Fruit fly (Drosophila melanogaster) whole organism, embryonic: ENCODE data around the gene bbg.
A peak's percentile ranks its signal among the peaks of the same experiment; 100 is the strongest.

Source experiments
- B-H1 ChIP-seq: fragments of 200-800 bp; sonication (Bioruptor generic); IDR thresholded peaks from 3 replicates; pipeline ENCODE4 v1.3.6; 2022; ENCODE audit warnings: missing biosample characterization, missing genetic modification characterization
- B-H2 ChIP-seq: fragments of 200-800 bp; sonication (Bioruptor generic); optimal IDR thresholded peaks from 2 replicates; lab custom pipeline; 2018; ENCODE audit warnings: missing biosample characterization, mild to moderate bottlenecking, missing genetic modification characterization
- Bgb ChIP-seq: fragments of 200-800 bp; sonication (Bioruptor generic); IDR thresholded peaks from 2 replicates; pipeline ENCODE4 v1.3.6; 2022; ENCODE audit warnings: missing biosample characterization, missing genetic modification characterization; ENCODE audit not compliant: partially characterized antibody
- CG10209 ChIP-seq: fragments of 200-800 bp; sonication (Bioruptor generic); optimal IDR thresholded peaks from 3 replicates; lab custom pipeline; 2017; ENCODE audit warnings: missing biosample characterization, mild to moderate bottlenecking, missing genetic modification characterization, missing genetic modification reagents
- CG12219 ChIP-seq: fragments of 200-800 bp; sonication (Bioruptor generic); optimal IDR thresholded peaks from 3 replicates; lab custom pipeline; 2018; ENCODE audit warnings: missing biosample characterization, mild to moderate bottlenecking, missing genetic modification characterization
- CG15479 ChIP-seq: fragments of 200-800 bp; sonication (Bioruptor generic); optimal IDR thresholded peaks from 3 replicates; lab custom pipeline; 2019; ENCODE audit warnings: missing biosample characterization, mild to moderate bottlenecking, missing genetic modification characterization, moderate library complexity
- CG1602 ChIP-seq: fragments of 200-800 bp; sonication (Bioruptor generic); optimal IDR thresholded peaks from 3 replicates; lab custom pipeline; 2016; ENCODE audit warnings: missing biosample characterization, missing genetic modification characterization
- CG17361 ChIP-seq: fragments of 200-800 bp; sonication (Bioruptor generic); IDR thresholded peaks from 3 replicates; pipeline ENCODE4 v1.3.6; 2022; ENCODE audit warnings: missing biosample characterization, missing genetic modification characterization
- CG1792 ChIP-seq: fragments of 200-800 bp; sonication (Bioruptor generic); optimal IDR thresholded peaks from 2 replicates; lab custom pipeline; 2016; ENCODE audit warnings: missing biosample characterization, missing genetic modification characterization
- CG18619 ChIP-seq: fragments of 200-800 bp; sonication (Bioruptor generic); optimal IDR thresholded peaks from 3 replicates; lab custom pipeline; 2017; ENCODE audit warnings: missing biosample characterization, mild to moderate bottlenecking, missing genetic modification characterization
- CG18764 ChIP-seq: fragments of 200-800 bp; sonication (Bioruptor generic); optimal IDR thresholded peaks from 3 replicates; lab custom pipeline; 2016; ENCODE audit warnings: missing biosample characterization, missing genetic modification characterization
- CG6254 ChIP-seq: fragments of 200-800 bp; sonication (Bioruptor generic); optimal IDR thresholded peaks from 3 replicates; lab custom pipeline; 2017; ENCODE audit warnings: mild to moderate bottlenecking, missing biosample characterization, missing genetic modification reagents, missing genetic modification characterization
- CG6272 ChIP-seq: fragments of 200-800 bp; sonication (Bioruptor generic); IDR thresholded peaks from 2 replicates; pipeline ENCODE4 v1.3.6; 2022; ENCODE audit warnings: missing biosample characterization, missing genetic modification characterization
- CG6813 ChIP-seq: fragments of 200-800 bp; sonication (Bioruptor generic); optimal IDR thresholded peaks from 2 replicates; lab custom pipeline; 2017; ENCODE audit warnings: missing biosample characterization, missing genetic modification characterization, mild to moderate bottlenecking, moderate library complexity, missing genetic modification reagents
- CG7357 ChIP-seq: fragments of 200-800 bp; sonication (Bioruptor generic); IDR thresholded peaks from 3 replicates; pipeline ENCODE4 v1.3.6; 2022; ENCODE audit warnings: missing biosample characterization, missing genetic modification characterization
- CG7963 ChIP-seq: fragments of 200-800 bp; sonication (Bioruptor generic); IDR thresholded peaks from 3 replicates; pipeline ENCODE4 v1.3.6; 2022; ENCODE audit warnings: missing biosample characterization, missing genetic modification characterization; ENCODE audit not compliant: partially characterized antibody
- CG8944 ChIP-seq: fragments of 200-800 bp; sonication (Bioruptor generic); optimal IDR thresholded peaks from 3 replicates; lab custom pipeline; 2016; ENCODE audit warnings: missing biosample characterization, missing genetic modification characterization
- Dll ChIP-seq: fragments of 200-800 bp; sonication (Bioruptor generic); IDR thresholded peaks from 4 replicates; pipeline ENCODE4 v1.3.6; 2022; ENCODE audit warnings: missing biosample characterization, missing genetic modification characterization; ENCODE audit not compliant: partially characterized antibody
- Dref ChIP-seq: fragments of 200-800 bp; sonication (Bioruptor generic); IDR thresholded peaks from 2 replicates; pipeline ENCODE4 v1.3.6; 2022; ENCODE audit warnings: missing biosample characterization, missing genetic modification characterization
- HHEX ChIP-seq: fragments of 200-800 bp; sonication (Bioruptor generic); optimal IDR thresholded peaks from 3 replicates; lab custom pipeline; 2017; ENCODE audit warnings: missing biosample characterization, mild to moderate bottlenecking, missing genetic modification characterization, missing genetic modification reagents
- HLH4C ChIP-seq: fragments of 200-800 bp; sonication (Bioruptor generic); IDR thresholded peaks from 3 replicates; pipeline ENCODE4 v1.3.6; 2022; ENCODE audit warnings: missing biosample characterization, missing genetic modification characterization; ENCODE audit not compliant: partially characterized antibody
- Hr39 ChIP-seq: fragments of >200 bp; optimal IDR thresholded peaks from 2 replicates; lab custom pipeline; 2017
- MESR4 ChIP-seq: fragments of 200-800 bp; sonication (Bioruptor generic); optimal IDR thresholded peaks from 2 replicates; lab custom pipeline; 2018; ENCODE audit warnings: missing biosample characterization, mild to moderate bottlenecking, missing genetic modification characterization, moderate library complexity
- MTF-1 ChIP-seq: fragments of 200-800 bp; sonication (Bioruptor generic); optimal IDR thresholded peaks from 2 replicates; lab custom pipeline; 2018; ENCODE audit warnings: missing biosample characterization, mild to moderate bottlenecking, missing genetic modification characterization, borderline replicate concordance
- Optix ChIP-seq: fragments of 200-800 bp; sonication (Bioruptor generic); IDR thresholded peaks from 3 replicates; pipeline ENCODE4 v1.3.6; 2022; ENCODE audit warnings: missing biosample characterization, missing genetic modification characterization
- Rfx ChIP-seq: fragments of 200-800 bp; sonication (Bioruptor generic); IDR thresholded peaks from 2 replicates; pipeline ENCODE4 v1.3.6; 2022; ENCODE audit warnings: missing biosample characterization, missing genetic modification characterization
- Scr ChIP-seq: fragments of 200-800 bp; sonication (Bioruptor generic); IDR thresholded peaks from 2 replicates; pipeline ENCODE4 v1.3.6; 2022; ENCODE audit warnings: missing biosample characterization, missing genetic modification characterization; ENCODE audit not compliant: partially characterized antibody
- Side ChIP-seq: fragments of 200-800 bp; sonication (Bioruptor generic); optimal IDR thresholded peaks from 2 replicates; lab custom pipeline; 2016; ENCODE audit warnings: missing biosample characterization, missing genetic modification characterization
- Sry-δ ChIP-seq: fragments of 200-800 bp; sonication (Bioruptor generic); optimal IDR thresholded peaks from 2 replicates; lab custom pipeline; 2016; ENCODE audit warnings: missing biosample characterization, missing genetic modification characterization
- Trl ChIP-seq, 3 experiments: fragments of >200 bp in 2 of 3; fragments of 200-800 bp in 1 of 3; sonication (Bioruptor generic) in 1 of 3; optimal IDR thresholded peaks; 2 replicates in 1 of 3; 3 replicates in 2 of 3; lab custom pipeline; 2016 to 2017; ENCODE audit warnings: missing biosample characterization in 1 of 3, missing genetic modification characterization in 1 of 3
- YL-1 ChIP-seq: fragments of 200-800 bp; sonication (Bioruptor generic); optimal IDR thresholded peaks from 3 replicates; lab custom pipeline; 2017; ENCODE audit warnings: missing biosample characterization, mild to moderate bottlenecking, missing genetic modification characterization
- ac ChIP-seq: fragments of 200-800 bp; sonication (Bioruptor generic); optimal IDR thresholded peaks from 3 replicates; lab custom pipeline; 2017; ENCODE audit warnings: missing biosample characterization, mild to moderate bottlenecking, missing genetic modification characterization
- caup ChIP-seq: fragments of 200-800 bp; sonication (Bioruptor generic); optimal IDR thresholded peaks from 3 replicates; lab custom pipeline; 2017; ENCODE audit warnings: missing biosample characterization, mild to moderate bottlenecking, missing genetic modification characterization, moderate library complexity; ENCODE audit not compliant: severe bottlenecking
- corto ChIP-seq: fragments of 200-800 bp; sonication (Bioruptor generic); optimal IDR thresholded peaks from 2 replicates; lab custom pipeline; 2016; ENCODE audit warnings: missing biosample characterization, mild to moderate bottlenecking, missing genetic modification characterization, moderate library complexity
- crc ChIP-seq: fragments of 200-800 bp; sonication (Bioruptor generic); optimal IDR thresholded peaks from 2 replicates; lab custom pipeline; 2016; ENCODE audit warnings: missing biosample characterization, missing genetic modification characterization
- cwo ChIP-seq: fragments of 200-800 bp; sonication (Bioruptor generic); optimal IDR thresholded peaks from 3 replicates; lab custom pipeline; 2017; ENCODE audit warnings: missing biosample characterization, missing genetic modification characterization, mild to moderate bottlenecking, moderate library complexity, missing genetic modification reagents
- eve ChIP-seq, 2 experiments: fragments of >200 bp; optimal IDR thresholded peaks; 2 replicates each; lab custom pipeline; 2017; ENCODE audit warnings: missing biosample characterization in 2 of 2, missing genetic modification characterization in 2 of 2
- gcm2 ChIP-seq: fragments of 200-800 bp; sonication (Bioruptor generic); optimal IDR thresholded peaks from 2 replicates; lab custom pipeline; 2016; ENCODE audit warnings: missing biosample characterization, missing genetic modification characterization
- hb ChIP-seq: fragments of 200-800 bp; sonication (Bioruptor generic); IDR thresholded peaks from 3 replicates; pipeline ENCODE4 v1.3.6; 2022; ENCODE audit warnings: missing biosample characterization, missing genetic modification characterization; ENCODE audit not compliant: partially characterized antibody
- ind ChIP-seq: fragments of 200-800 bp; sonication (Bioruptor generic); optimal IDR thresholded peaks from 3 replicates; lab custom pipeline; 2016; ENCODE audit warnings: missing biosample characterization, missing genetic modification characterization
- jing ChIP-seq: fragments of 200-800 bp; sonication (Bioruptor generic); optimal IDR thresholded peaks from 2 replicates; lab custom pipeline; 2018; ENCODE audit warnings: missing biosample characterization, mild to moderate bottlenecking, missing genetic modification characterization
- kah ChIP-seq: fragments of 200-800 bp; sonication (Bioruptor generic); optimal IDR thresholded peaks from 2 replicates; lab custom pipeline; 2018; ENCODE audit warnings: missing biosample characterization, mild to moderate bottlenecking, missing genetic modification characterization
- kay ChIP-seq: fragments of 200-800 bp; sonication (Bioruptor generic); optimal IDR thresholded peaks from 2 replicates; lab custom pipeline; 2016; ENCODE audit warnings: missing biosample characterization, missing genetic modification characterization
- otp ChIP-seq: fragments of 200-800 bp; sonication (Bioruptor generic); IDR thresholded peaks from 3 replicates; pipeline ENCODE4, ENCODE4 v1.3.6; 2022; ENCODE audit warnings: missing biosample characterization, missing genetic modification characterization
- run ChIP-seq: fragments of 200-800 bp; sonication (Bioruptor generic); optimal IDR thresholded peaks from 3 replicates; lab custom pipeline; 2018; ENCODE audit warnings: missing biosample characterization, mild to moderate bottlenecking, missing genetic modification characterization
- sens ChIP-seq: fragments of 200-800 bp; sonication (Bioruptor generic); peaks from one replicate; lab custom pipeline; 2016; ENCODE audit warnings: missing biosample characterization, missing genetic modification characterization
- sr ChIP-seq: fragments of 200-800 bp; sonication (Bioruptor generic); IDR thresholded peaks from 3 replicates; pipeline ENCODE4 v1.3.6; 2022; ENCODE audit warnings: missing biosample characterization, missing genetic modification characterization
- sug ChIP-seq: fragments of 200-800 bp; optimal IDR thresholded peaks from 2 replicates; lab custom pipeline; 2019; ENCODE audit warnings: missing biosample characterization, mild to moderate bottlenecking, missing genetic modification characterization, moderate library complexity

Gene bbg

DNA sequence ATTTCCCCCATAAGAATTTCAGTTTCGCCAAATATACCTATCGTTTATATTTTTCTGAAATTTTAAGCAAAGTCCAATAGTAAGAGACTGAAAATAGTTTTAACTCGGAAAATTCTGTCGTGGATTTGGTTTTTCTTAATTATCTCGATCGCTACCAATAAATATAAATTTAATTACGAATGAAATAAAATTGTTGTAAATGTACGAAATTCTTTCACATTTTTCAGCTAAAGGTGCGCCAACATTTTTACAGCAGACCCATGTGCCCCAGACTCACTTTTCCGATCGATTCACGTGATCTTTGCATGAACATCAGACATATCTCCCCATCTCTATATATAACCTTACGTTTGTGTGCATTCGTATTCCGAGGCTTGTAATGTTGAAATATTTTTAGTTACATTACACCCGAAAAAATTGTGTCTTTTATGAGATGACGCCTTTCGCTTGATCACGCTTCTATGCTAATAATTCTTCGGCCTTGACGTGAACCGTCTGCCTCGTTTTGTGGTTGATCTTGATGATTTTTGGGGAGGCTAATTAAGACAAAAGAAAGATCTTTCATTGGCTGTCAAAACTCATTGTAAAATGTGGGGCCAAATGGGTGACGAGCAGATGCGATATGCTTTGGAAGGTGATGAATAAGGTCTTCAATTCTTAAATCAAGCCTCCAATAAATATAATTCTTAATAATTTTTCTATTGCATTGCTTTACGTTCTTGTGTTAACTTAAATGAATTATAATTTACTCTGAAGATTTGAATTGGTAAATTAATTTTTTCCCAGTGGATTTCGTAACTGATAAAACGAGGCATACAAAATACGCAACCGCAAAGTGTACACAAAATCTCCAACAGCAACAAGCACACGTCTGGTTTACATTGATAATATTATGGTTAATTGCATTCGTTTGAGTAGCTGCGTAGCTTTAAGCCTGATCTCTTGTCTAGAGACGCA is 9.2 kb upstream of the bbg start (continued):
- no peak for TF ChIP-seq kay (GFP tag; lab: Kevin White, UChicago)
- no peak for TF ChIP-seq Bgb (GFP tag; lab: Robert Waterston, UW)
- no peak for TF ChIP-seq HLH4C (GFP tag; lab: Robert Waterston, UW)
- TF ChIP-seq CG10209: peak; percentile 53
- no peak for TF ChIP-seq Dref (GFP tag; lab: Robert Waterston, UW)
- no peak for TF ChIP-seq crc (GFP tag; lab: Kevin White, UChicago)
- no peak for TF ChIP-seq corto (GFP tag; lab: Kevin White, UChicago)
- no peak for TF ChIP-seq Trl (optimal IDR thresholded peaks at IDR 0.05; lab: Kevin White, UChicago)
- no peak for TF ChIP-seq Trl (GFP tag; optimal IDR thresholded peaks at IDR 0.05; lab: Kevin White, UChicago)
- TF ChIP-seq CG6813 (GFP tag; lab: Kevin White, UChicago): peak; percentile 34
- no peak for TF ChIP-seq sr
- peak; percentile 30 for TF ChIP-seq ind (GFP tag; lab: Kevin White, UChicago)
- no peak for TF ChIP-seq CG12219 (GFP tag; lab: Kevin White, UChicago)
- no peak for TF ChIP-seq B-H1 (GFP tag; lab: Robert Waterston, UW)
- peak; percentile 56 for TF ChIP-seq cwo (GFP tag; lab: Kevin White, UChicago)
- no peak for TF ChIP-seq CG18764 (GFP tag; lab: Kevin White, UChicago)
- TF ChIP-seq HHEX (GFP tag; lab: Kevin White, UChicago): peak; percentile 8
- peak; percentile 34; the same call in 1 of the 2 replicates for TF ChIP-seq Rfx (GFP tag; lab: Robert Waterston, UW)
- no peak for TF ChIP-seq caup (GFP tag; lab: Kevin White, UChicago)
- no peak for TF ChIP-seq ac
- TF ChIP-seq eve (GFP tag; optimal IDR thresholded peaks at IDR 0.05; lab: Kevin White, UChicago): peak in 1 of 2 experiments; percentile 69
- TF ChIP-seq Scr (GFP tag; lab: Robert Waterston, UW): no peak
- TF ChIP-seq Optix (GFP tag; lab: Robert Waterston, UW): no peak
- TF ChIP-seq MTF-1 (GFP tag; lab: Kevin White, UChicago): peak; percentile 56
- TF ChIP-seq Side (GFP tag; lab: Kevin White, UChicago): no peak
- TF ChIP-seq hb (GFP tag; lab: Robert Waterston, UW): no peak
- TF ChIP-seq jing (GFP tag; lab: Kevin White, UChicago): peak; percentile 8
- TF ChIP-seq CG7357: no peak
- TF ChIP-seq CG17361 (GFP tag; lab: Robert Waterston, UW): peak; percentile 84; the same call in 2 of the 3 replicates
- peak; percentile 37 for TF ChIP-seq kah
- TF ChIP-seq otp (GFP tag; lab: Robert Waterston, UW): no peak
- no peak for TF ChIP-seq CG7963 (GFP tag; lab: Robert Waterston, UW)
- no peak for TF ChIP-seq Hr39 (lab: Kevin White, UChicago)
- TF ChIP-seq CG1602: peak; percentile 38
- peak; percentile 18 for TF ChIP-seq gcm2
- TF ChIP-seq sens (GFP tag; lab: Kevin White, UChicago): peak; percentile 85
- TF ChIP-seq B-H2: no peak
- TF ChIP-seq CG6272 (GFP tag; lab: Robert Waterston, UW): no peak; the same call in 1 of the 2 replicates
- peak; percentile 40 for TF ChIP-seq sug (tag; lab: Kevin White, UChicago)
- TF ChIP-seq MESR4 (GFP tag; lab: Kevin White, UChicago): no peak
- peak; percentile 26 for TF ChIP-seq CG6254 (GFP tag; lab: Kevin White, UChicago)
- TF ChIP-seq YL-1: no peak
- TF ChIP-seq CG8944 (GFP tag; lab: Kevin White, UChicago): no peak
- TF ChIP-seq CG18619 (GFP tag; lab: Kevin White, UChicago): peak; percentile 58
- TF ChIP-seq CG15479 (GFP tag; lab: Kevin White, UChicago): no peak
- TF ChIP-seq Dll (GFP tag; lab: Robert Waterston, UW): no peak
- no peak for TF ChIP-seq Sry-δ (GFP tag; lab: Kevin White, UChicago)
- TF ChIP-seq run (tag; lab: Kevin White, UChicago): peak; percentile 61
- no peak for TF ChIP-seq CG1792 (GFP tag; lab: Kevin White, UChicago)
